Fruit fly (Drosophila melanogaster): ENCODE measurements around the gene CG13473.

The CG13473 gene

DNA sequence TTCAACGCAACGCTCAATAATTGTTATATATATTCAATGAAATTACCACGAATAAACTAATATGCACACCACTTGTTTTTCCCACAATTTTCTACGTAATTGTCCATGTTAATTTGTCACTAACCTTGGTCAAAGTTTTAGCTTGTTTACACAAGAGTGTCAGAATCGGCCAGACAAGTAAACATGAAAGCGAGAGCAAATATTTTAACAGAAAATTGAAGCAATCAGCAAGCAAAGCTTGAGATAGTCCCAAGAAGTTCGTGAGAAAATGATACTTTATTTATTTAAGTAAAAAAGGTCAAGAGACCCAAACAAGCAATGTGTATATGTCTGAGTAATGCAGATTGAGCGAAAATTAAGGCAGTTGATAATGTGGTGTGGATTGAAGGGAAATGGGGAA, 20.5 kb upstream of the CG13473 start (continued):
- TF ChIP-seq CG14965 (GFP tag; optimal IDR thresholded peaks at IDR 0.05; ENCODE audit: borderline replicate concordance) (no peak), mam (GFP tag; optimal IDR thresholded peaks at IDR 0.05) (peak; percentile 52)

DNA sequence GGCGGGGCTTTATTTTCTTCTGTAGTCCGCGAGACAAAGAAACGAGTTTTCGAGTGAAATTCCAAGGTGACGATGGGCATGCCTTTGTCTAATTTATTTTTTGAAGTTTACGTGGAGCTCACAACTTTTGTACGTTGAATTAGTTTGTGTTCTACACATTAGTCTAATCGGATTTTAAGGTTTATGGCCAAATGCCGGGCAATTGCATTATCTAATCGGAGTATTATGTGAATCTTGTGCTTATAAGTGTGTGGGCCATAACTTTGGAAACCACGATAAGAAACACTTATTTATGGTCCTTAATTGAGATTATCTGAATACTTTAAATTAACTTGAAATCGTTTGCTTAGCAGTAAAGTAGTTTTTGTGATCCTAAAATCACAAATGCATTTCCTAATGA, 15.8 kb upstream of the CG13473 start:
- TF ChIP-seq CG13296 (GFP tag; optimal IDR thresholded peaks at IDR 0.05) (peak; percentile 16), Hey (tag; optimal IDR thresholded peaks at IDR 0.05) (peak; percentile 53), sens (GFP tag) (peak; percentile 0), exex (tag; optimal IDR thresholded peaks at IDR 0.05) (peak; percentile 89), sug (tag; optimal IDR thresholded peaks at IDR 0.05) (peak; percentile 20), aop (GFP tag; IDR thresholded peaks at IDR 0.05) (no peak), CG6654 (GFP tag; optimal IDR thresholded peaks at IDR 0.05) (no peak), GATAe (GFP tag; conservative IDR thresholded peaks at IDR 0.05) (0 out of 2 replicates have a peak, but pooled peaks have one; percentile 14), CG6791 (GFP tag; IDR thresholded peaks at IDR 0.05; ENCODE audit: partially characterized antibody) (no peak), Pdp1 (GFP tag; optimal IDR thresholded peaks at IDR 0.05) (peak in 1 of 2 experiments; percentile 39), sd (tag; optimal IDR thresholded peaks at IDR 0.05) (peak; percentile 80), grn (GFP tag; optimal IDR thresholded peaks at IDR 0.05) (peak; percentile 44), CG34376 (GFP tag; optimal IDR thresholded peaks at IDR 0.05) (peak; percentile 29), chn (GFP tag; optimal IDR thresholded peaks at IDR 0.05) (no peak), mirr (GFP tag; optimal IDR thresholded peaks at IDR 0.05) (peak; percentile 43), CG12071 (GFP tag; optimal IDR thresholded peaks at IDR 0.05) (peak; percentile 3), Doc2 (GFP tag; IDR thresholded peaks at IDR 0.05) (no peak), CG2678 (tag; optimal IDR thresholded peaks at IDR 0.05) (peak; percentile 7), NC2β (GFP tag; optimal IDR thresholded peaks at IDR 0.05) (no peak)

- TF ChIP-seq lola (GFP tag; optimal IDR thresholded peaks at IDR 0.05) (no peak), Dfd (GFP tag; optimal IDR thresholded peaks at IDR 0.05) (no peak), CG18262 (tag; optimal IDR thresholded peaks at IDR 0.05) (peak; percentile 36), CG17328 (GFP tag; IDR thresholded peaks at IDR 0.05) (0 out of 2 replicates have a peak, but pooled peaks have one; percentile 9), CG31441 (GFP tag; IDR thresholded peaks at IDR 0.05) (0 out of 2 replicates have a peak, but pooled peaks have one; percentile 15), CG17361 (GFP tag; IDR thresholded peaks at IDR 0.05) (0 out of 3 replicates have a peak, but pooled peaks have one; percentile 31), cas (GFP tag; IDR thresholded peaks at IDR 0.05) (no peak), gce (GFP tag; IDR thresholded peaks at IDR 0.05) (no peak), Sox102F (GFP tag; optimal IDR thresholded peaks at IDR 0.05) (peak; percentile 1), CG10462 (GFP tag; optimal IDR thresholded peaks at IDR 0.05) (no peak), zen2 (GFP tag; IDR thresholded peaks at IDR 0.05; ENCODE audit: partially characterized antibody) (no peak), ara (GFP tag; IDR thresholded peaks at IDR 0.05) (0 out of 2 replicates have a peak, but pooled peaks have one; percentile 32), Xrp1 (GFP tag; IDR thresholded peaks at IDR 0.05) (0 out of 2 replicates have a peak, but pooled peaks have one; percentile 29), Bdp1 (GFP tag; optimal IDR thresholded peaks at IDR 0.05) (no peak), sug (tag; optimal IDR thresholded peaks at IDR 0.05) (no peak), hb (GFP tag; IDR thresholded peaks at IDR 0.05; ENCODE audit: partially characterized antibody) (no peak), CG2712 (tag; optimal IDR thresholded peaks at IDR 0.05) (peak; percentile 52), CG4404 (GFP tag; IDR thresholded peaks at IDR 0.05) (peak; percentile 43; the same call in 1 of the 2 replicates), CG17359 (tag; optimal IDR thresholded peaks at IDR 0.05) (no peak), CG11093 (GFP tag; IDR thresholded peaks at IDR 0.05) (0 out of 3 replicates have a peak, but pooled peaks have one; percentile 22), gem (tag; optimal IDR thresholded peaks at IDR 0.05) (peak; percentile 40), CG17829 (tag; optimal IDR thresholded peaks at IDR 0.05) (peak; percentile 23)
Observed at dm6 chr3L:14731790-14732189, 3.2 kb downstream of the CG13473 start.
